Fruit fly (Drosophila melanogaster): Measurements from ENCODE around the gene CG31279.

Gene CG31279

DNA sequence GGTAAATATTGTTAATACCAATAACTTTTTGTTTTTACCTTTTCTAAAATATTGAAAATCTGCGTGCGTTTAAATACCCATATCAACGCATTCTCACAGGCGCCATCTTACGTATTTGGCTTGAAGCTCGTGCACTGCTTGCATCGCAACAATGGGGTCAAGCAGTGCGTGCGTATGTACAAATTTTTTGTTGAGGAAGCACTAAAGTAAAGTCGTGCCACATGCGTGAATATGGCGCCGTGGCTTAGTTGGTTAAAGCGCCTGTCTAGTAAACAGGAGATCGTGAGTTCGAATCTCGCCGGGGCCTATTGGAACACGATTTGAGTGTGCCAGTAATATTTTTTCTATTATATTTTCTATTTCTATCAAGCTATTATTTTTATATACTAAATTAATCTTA is 1.2 kb downstream of the CG31279 start (continued):
- TF ChIP-seq CG30403 (GFP tag; optimal IDR thresholded peaks at IDR 0.05) (peak; percentile 28), ERR (GFP tag; optimal IDR thresholded peaks at IDR 0.05) (peak; percentile 9), CG1602 (GFP tag; optimal IDR thresholded peaks at IDR 0.05) (peak; percentile 1), zf30C (GFP tag; optimal IDR thresholded peaks at IDR 0.05) (no peak), CG10565 (GFP tag; optimal IDR thresholded peaks at IDR 0.05) (no peak), ara (GFP tag; IDR thresholded peaks at IDR 0.05) (no peak), CG17802 (tag; optimal IDR thresholded peaks at IDR 0.05) (peak; percentile 1), ash1 (GFP tag; optimal IDR thresholded peaks at IDR 0.05) (peak; percentile 10), Eip74EF (GFP tag; optimal IDR thresholded peaks at IDR 0.05) (peak in 1 of 2 experiments; percentile 95), cad (GFP tag; optimal IDR thresholded peaks at IDR 0.05) (no peak), CG14965 (GFP tag; optimal IDR thresholded peaks at IDR 0.05; ENCODE audit: borderline replicate concordance) (no peak), CG43689 (GFP tag; IDR thresholded peaks at IDR 0.05) (no peak), CG2116 (GFP tag; optimal IDR thresholded peaks at IDR 0.05) (no peak), ranshi (GFP tag; IDR thresholded peaks at IDR 0.05) (no peak; the same call in 1 of the 2 replicates), shn (GFP tag; optimal IDR thresholded peaks at IDR 0.05) (peak; percentile 4), ac (GFP tag; optimal IDR thresholded peaks at IDR 0.05) (no peak), Bgb (GFP tag; IDR thresholded peaks at IDR 0.05; ENCODE audit: partially characterized antibody) (peak; percentile 80), CG30020 (tag; optimal IDR thresholded peaks at IDR 0.05) (no peak), eve (GFP tag; optimal IDR thresholded peaks at IDR 0.05) (no peak), CG12299 (tag; optimal IDR thresholded peaks at IDR 0.05) (no peak), Dip3 (GFP tag; optimal IDR thresholded peaks at IDR 0.05) (peak; percentile 16), gcm2 (GFP tag; optimal IDR thresholded peaks at IDR 0.05) (no peak), gsb-n (tag; optimal IDR thresholded peaks at IDR 0.05) (peak; percentile 27), CG6654 (GFP tag; optimal IDR thresholded peaks at IDR 0.05) (no peak), CG10209 (GFP tag; optimal IDR thresholded peaks at IDR 0.05) (peak; percentile 34), sisA (GFP tag; IDR thresholded peaks at IDR 0.05) (peak; percentile 37; the same call in 1 of the 2 replicates), ewg (GFP tag; optimal IDR thresholded peaks at IDR 0.05) (peak; percentile 11), CG8765 (GFP tag; IDR thresholded peaks at IDR 0.05) (no peak), psq (GFP tag; optimal IDR thresholded peaks at IDR 0.05) (no peak), lov (optimal IDR thresholded peaks at IDR 0.05) (no peak), lov (GFP tag; IDR thresholded peaks at IDR 0.05) (0 out of 3 replicates have a peak, but pooled peaks have one; percentile 42), CG7745 (tag; optimal IDR thresholded peaks at IDR 0.05) (no peak), ham (GFP tag; IDR thresholded peaks at IDR 0.05) (no peak), CG16815 (GFP tag; optimal IDR thresholded peaks at IDR 0.05) (no peak), CG16813 (GFP tag; IDR thresholded peaks at IDR 0.05; ENCODE audit: partially characterized antibody) (peak; percentile 67), CG2129 (GFP tag; IDR thresholded peaks at IDR 0.05; ENCODE audit: partially characterized antibody) (no peak), CG9932 (GFP tag; IDR thresholded peaks at IDR 0.05) (peak; percentile 51; the same call in 1 of the 2 replicates), CG9876 (GFP tag; optimal IDR thresholded peaks at IDR 0.05) (no peak), CG15073 (GFP tag; optimal IDR thresholded peaks at IDR 0.05) (no peak), CG8281 (tag; optimal IDR thresholded peaks at IDR 0.05) (no peak), CG12104 (GFP tag; optimal IDR thresholded peaks at IDR 0.05) (no peak), lilli (GFP tag; optimal IDR thresholded peaks at IDR 0.05) (peak; percentile 44), CG7372 (GFP tag; IDR thresholded peaks at IDR 0.05) (no peak), CG9437 (GFP tag; optimal IDR thresholded peaks at IDR 0.05) (no peak), Lpt (GFP tag; optimal IDR thresholded peaks at IDR 0.05) (no peak), Bdp1 (GFP tag; optimal IDR thresholded peaks at IDR 0.05) (peak; percentile 100), CG12942 (GFP tag; optimal IDR thresholded peaks at IDR 0.05) (no peak), CG13424 (tag; optimal IDR thresholded peaks at IDR 0.05) (peak; percentile 30), CG2202 (tag; optimal IDR thresholded peaks at IDR 0.05) (no peak), pfk (GFP tag; optimal IDR thresholded peaks at IDR 0.05) (no peak), zen (tag; optimal IDR thresholded peaks at IDR 0.05) (peak; percentile 26), CG2889 (GFP tag; IDR thresholded peaks at IDR 0.05) (no peak)

All from whole organism, embryonic.